Fruit fly (Drosophila melanogaster): Measurements from ENCODE around the gene Fum2.

Fum2 gene

DNA sequence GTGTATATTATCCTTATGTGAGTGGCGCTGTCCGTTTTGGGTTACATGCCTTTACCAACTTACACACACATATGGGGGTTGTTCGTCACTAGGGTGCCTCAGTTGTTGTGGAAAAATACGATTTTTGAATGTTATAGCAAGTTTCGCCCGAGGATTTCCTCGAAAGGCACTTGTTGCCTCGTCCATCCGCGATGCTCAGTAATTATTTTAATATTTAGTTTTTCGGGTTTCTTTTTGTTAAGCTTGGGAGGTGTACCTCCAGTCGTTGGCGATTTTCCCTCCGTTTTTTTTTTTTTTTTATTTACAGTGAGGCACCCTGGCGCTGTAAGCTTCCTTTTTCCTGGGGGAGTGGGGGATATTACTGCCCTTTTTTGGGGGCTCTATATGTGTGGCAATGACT lies 14.9 kb downstream of the Fum2 start (continued):
- peak; percentile 59; the same call in 1 of the 2 replicates for TF ChIP-seq CG3847 (GFP tag; IDR thresholded peaks at IDR 0.05)
- TF ChIP-seq CG4617 (GFP tag; optimal IDR thresholded peaks at IDR 0.05; ENCODE audit: borderline replicate concordance), result no peak
- TF ChIP-seq CTCF (GFP tag; optimal IDR thresholded peaks at IDR 0.05), result peak; percentile 13
- peak; percentile 63 for TF ChIP-seq pho (GFP tag; optimal IDR thresholded peaks at IDR 0.05)
- TF ChIP-seq CG8281 (tag; optimal IDR thresholded peaks at IDR 0.05), result peak; percentile 9
- TF ChIP-seq cwo (GFP tag; optimal IDR thresholded peaks at IDR 0.05), result peak; percentile 64
- no peak for TF ChIP-seq bbx (GFP tag; IDR thresholded peaks at IDR 0.05; ENCODE audit: partially characterized antibody)
- peak; percentile 52 for TF ChIP-seq CG7786 (GFP tag; optimal IDR thresholded peaks at IDR 0.05)
- peak; percentile 66 for TF ChIP-seq Dek (tag; optimal IDR thresholded peaks at IDR 0.05)
- peak; percentile 61 for TF ChIP-seq abd-A (tag; optimal IDR thresholded peaks at IDR 0.05)
- TF ChIP-seq Hr78 (GFP tag; optimal IDR thresholded peaks at IDR 0.05), result peak in 1 of 2 experiments; percentile 8
- no peak for TF ChIP-seq Jarid2 (GFP tag; optimal IDR thresholded peaks at IDR 0.05)
- no peak for TF ChIP-seq CG1603 (tag; optimal IDR thresholded peaks at IDR 0.05)
- TF ChIP-seq ab (GFP tag; optimal IDR thresholded peaks at IDR 0.05), result no peak
- peak; percentile 63 for TF ChIP-seq CG9727 (GFP tag; optimal IDR thresholded peaks at IDR 0.05)
- TF ChIP-seq Med (GFP tag), result peak; percentile 86
- TF ChIP-seq kah (GFP tag; optimal IDR thresholded peaks at IDR 0.05), result peak; percentile 10
- peak; percentile 84 for TF ChIP-seq Meics (GFP tag; optimal IDR thresholded peaks at IDR 0.05)
- TF ChIP-seq Dref (GFP tag; IDR thresholded peaks at IDR 0.05), result no peak
- no peak for TF ChIP-seq z (GFP tag; IDR thresholded peaks at IDR 0.05)
- no peak for TF ChIP-seq Doc2 (GFP tag; IDR thresholded peaks at IDR 0.05)
- no peak for TF ChIP-seq trh (GFP tag; optimal IDR thresholded peaks at IDR 0.05)
- TF ChIP-seq CG4404 (GFP tag; IDR thresholded peaks at IDR 0.05), result no peak
- peak; percentile 70 for TF ChIP-seq stc (GFP tag; IDR thresholded peaks at IDR 0.05)
- peak; percentile 55 for TF ChIP-seq az2 (GFP tag; optimal IDR thresholded peaks at IDR 0.05)
- peak; percentile 15 for TF ChIP-seq fd96Cb (tag; optimal IDR thresholded peaks at IDR 0.05)
- no peak for TF ChIP-seq Dp (GFP tag; optimal IDR thresholded peaks at IDR 0.05)
- TF ChIP-seq Bgb (GFP tag; IDR thresholded peaks at IDR 0.05; ENCODE audit: partially characterized antibody), result no peak
- TF ChIP-seq hkb (optimal IDR thresholded peaks at IDR 0.05), result no peak
- peak; percentile 86 for TF ChIP-seq hkb (GFP tag; IDR thresholded peaks at IDR 0.05)
- TF ChIP-seq CG18619 (GFP tag; optimal IDR thresholded peaks at IDR 0.05), result peak; percentile 58
- TF ChIP-seq tin (GFP tag; optimal IDR thresholded peaks at IDR 0.05), result peak; percentile 53
- peak; percentile 78 for TF ChIP-seq lilli (GFP tag; optimal IDR thresholded peaks at IDR 0.05)
- no peak for TF ChIP-seq zf30C (GFP tag; optimal IDR thresholded peaks at IDR 0.05)
- TF ChIP-seq CG10654 (GFP tag; optimal IDR thresholded peaks at IDR 0.05), result no peak
- no peak for TF ChIP-seq gsb (GFP tag; IDR thresholded peaks at IDR 0.05)
- peak in 1 of 2 experiments; percentile 31 for TF ChIP-seq insv (GFP tag; optimal IDR thresholded peaks at IDR 0.05)
- peak; percentile 64 for TF ChIP-seq CG10366 (GFP tag; IDR thresholded peaks at IDR 0.05)
- peak; percentile 70 for TF ChIP-seq CG2712 (tag; optimal IDR thresholded peaks at IDR 0.05)
- peak; percentile 48 for TF ChIP-seq ap (GFP tag; IDR thresholded peaks at IDR 0.05)
- TF ChIP-seq CG13296 (GFP tag; optimal IDR thresholded peaks at IDR 0.05), result peak; percentile 82
- peak; percentile 46; the same call in 1 of the 3 replicates for TF ChIP-seq CG3726 (GFP tag; IDR thresholded peaks at IDR 0.05)
- peak; percentile 50 for TF ChIP-seq CG10267 (tag; optimal IDR thresholded peaks at IDR 0.05)
- TF ChIP-seq CG17802 (tag; optimal IDR thresholded peaks at IDR 0.05), result no peak
- TF ChIP-seq CG12299 (tag; optimal IDR thresholded peaks at IDR 0.05), result peak; percentile 66
- TF ChIP-seq CG15269 (tag; optimal IDR thresholded peaks at IDR 0.05), result peak; percentile 74
- TF ChIP-seq chn (GFP tag; optimal IDR thresholded peaks at IDR 0.05), result peak; percentile 37
- TF ChIP-seq wdn (GFP tag; IDR thresholded peaks at IDR 0.05), result no peak
- no peak for TF ChIP-seq toy (GFP tag; IDR thresholded peaks at IDR 0.05)
- TF ChIP-seq fd64A (GFP tag; optimal IDR thresholded peaks at IDR 0.05), result no peak
- peak; percentile 54 for TF ChIP-seq zfh2 (GFP tag; optimal IDR thresholded peaks at IDR 0.05)
- TF ChIP-seq fd102C (GFP tag; optimal IDR thresholded peaks at IDR 0.05), result no peak
